Fruit fly (Drosophila melanogaster) Kc167 (cell line): Measurements from ENCODE around the gene CG34376.

ENCODE experiments used
- h ChIP-seq: fragments of >200 bp; optimal IDR thresholded peaks from 3 replicates; lab custom pipeline; 2018; ENCODE audit warnings: missing external identifiers
- psq ChIP-seq: fragments of >200 bp; optimal IDR thresholded peaks from 2 replicates; lab custom pipeline; 2017; ENCODE audit warnings: missing external identifiers

DNA sequence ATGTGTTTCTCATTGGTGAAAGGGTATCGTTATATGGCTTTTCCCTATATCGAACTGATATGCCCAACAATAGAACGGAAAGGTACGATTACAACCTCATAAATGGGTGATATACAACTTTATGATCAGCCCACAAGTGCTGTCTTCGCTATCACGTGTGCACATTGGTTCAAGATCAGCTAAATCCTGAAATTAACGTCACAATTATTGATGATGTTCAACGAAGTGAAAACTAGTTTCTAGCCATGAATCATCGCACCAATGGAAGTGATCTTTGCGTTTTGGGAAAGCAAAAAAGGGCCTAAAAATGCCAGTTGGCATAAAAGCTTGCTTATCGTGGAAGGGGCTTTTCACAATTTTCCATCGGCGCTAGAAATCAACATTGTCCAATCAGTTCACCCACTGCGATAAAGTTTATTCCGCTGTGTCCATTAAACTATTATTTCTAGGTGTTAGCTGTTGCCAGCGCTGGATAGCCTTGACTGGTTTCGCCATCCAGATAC lies 16.8 kb downstream of the CG34376 start, which contains the start of gene CG7054:
- TF ChIP-seq psq (lab: Kevin White, UChicago) = no peak
- no peak for TF ChIP-seq h (lab: Kevin White, UChicago)
